1 fruit fly cellular context compared by ENCODE assay signal in genomic region chr3L:9397156-9397555, dm6.
TF ChIP-seq lines count a peak whose summit lies in the region.

No protein-coding gene starts in this region.

TF ChIP-seq in whole organism, embryonic, 481 proteins besides CTCF, POLR2A, EP300 and RAD21 (continued from another document):
- TF ChIP-seq hkb (optimal IDR thresholded peaks at IDR 0.05; lab: Kevin White, UChicago) (no peak), hkb (GFP tag; IDR thresholded peaks at IDR 0.05; lab: Robert Waterston, UW) (peak; percentile 67; the same call in 1 of the 2 replicates), CG17829 (tag; optimal IDR thresholded peaks at IDR 0.05; lab: Kevin White, UChicago) (no peak), otp (GFP tag; IDR thresholded peaks at IDR 0.05; lab: Robert Waterston, UW) (no peak), sd (tag; optimal IDR thresholded peaks at IDR 0.05; lab: Kevin White, UChicago) (no peak), CG7786 (GFP tag; optimal IDR thresholded peaks at IDR 0.05; lab: Kevin White, UChicago) (peak; percentile 31), CG7745 (tag; optimal IDR thresholded peaks at IDR 0.05; lab: Kevin White, UChicago) (no peak), ftz-f1 (GFP tag; optimal IDR thresholded peaks at IDR 0.05; lab: Kevin White, UChicago) (no peak), fd102C (GFP tag; optimal IDR thresholded peaks at IDR 0.05; lab: Kevin White, UChicago) (peak; percentile 80), fd64A (GFP tag; optimal IDR thresholded peaks at IDR 0.05; lab: Kevin White, UChicago) (peak; percentile 82), CG5245 (GFP tag; optimal IDR thresholded peaks at IDR 0.05; lab: Kevin White, UChicago) (no peak), CG17912 (GFP tag; optimal IDR thresholded peaks at IDR 0.05; lab: Kevin White, UChicago) (peak; percentile 4), ab (GFP tag; optimal IDR thresholded peaks at IDR 0.05; lab: Kevin White, UChicago) (no peak), CG10654 (GFP tag; optimal IDR thresholded peaks at IDR 0.05; lab: Kevin White, UChicago) (peak; percentile 71), ato (GFP tag; IDR thresholded peaks at IDR 0.05; lab: Robert Waterston, UW; ENCODE audit: partially characterized antibody) (no peak), esg (GFP tag; conservative IDR thresholded peaks at IDR 0.05; lab: Robert Waterston, UW) (no peak), bcd (GFP tag; optimal IDR thresholded peaks at IDR 0.05; lab: Kevin White, UChicago) (peak; percentile 65), C15 (GFP tag; IDR thresholded peaks at IDR 0.05; lab: Robert Waterston, UW) (no peak; the same call in 2 of the 3 replicates), cg (GFP tag; optimal IDR thresholded peaks at IDR 0.05; lab: Kevin White, UChicago) (no peak), stc (GFP tag; IDR thresholded peaks at IDR 0.05; lab: Robert Waterston, UW) (peak; percentile 53; the same call in 1 of the 2 replicates), Dip3 (GFP tag; optimal IDR thresholded peaks at IDR 0.05; lab: Kevin White, UChicago) (no peak), D19B (GFP tag; optimal IDR thresholded peaks at IDR 0.05; lab: Kevin White, UChicago) (peak; percentile 59), insv (GFP tag; optimal IDR thresholded peaks at IDR 0.05; lab: Kevin White, UChicago) (no peak), CG4404 (GFP tag; IDR thresholded peaks at IDR 0.05; lab: Robert Waterston, UW) (no peak), Fer2 (tag; optimal IDR thresholded peaks at IDR 0.05; lab: Kevin White, UChicago) (peak; percentile 59), CG10565 (GFP tag; optimal IDR thresholded peaks at IDR 0.05; lab: Kevin White, UChicago) (no peak), mam (GFP tag; optimal IDR thresholded peaks at IDR 0.05; lab: Kevin White, UChicago) (peak; percentile 68), seq (GFP tag; IDR thresholded peaks at IDR 0.05; lab: Robert Waterston, UW) (peak; percentile 35; the same call in 1 of the 2 replicates), Mrtf (GFP tag; IDR thresholded peaks at IDR 0.05; lab: Robert Waterston, UW) (no peak), CG18599 (GFP tag; optimal IDR thresholded peaks at IDR 0.05; lab: Kevin White, UChicago) (peak; percentile 96)
